Worm (Caenorhabditis elegans): ENCODE results near the gene hach-1.
A peak's percentile ranks its signal among the peaks of the same experiment; 100 is the strongest.

DNA sequence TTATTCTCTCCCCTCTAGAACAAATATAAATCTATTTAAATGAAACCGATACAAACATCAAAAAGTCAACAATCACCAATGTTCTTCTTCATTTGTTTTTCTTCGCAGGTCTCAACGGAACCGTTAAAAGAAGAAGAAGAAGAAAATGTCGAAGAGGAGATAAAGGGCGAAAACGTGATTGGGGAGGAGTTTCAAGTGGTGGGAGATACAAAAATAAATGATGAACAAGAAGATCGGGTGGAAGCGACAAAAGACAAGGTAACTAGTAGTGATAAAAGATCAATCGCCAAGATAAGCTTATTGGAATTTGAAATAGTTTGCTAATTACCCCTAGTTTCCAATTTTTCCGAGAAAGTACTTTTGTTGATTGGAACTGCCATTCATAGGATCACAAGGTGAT is 5.1 kb upstream of the hach-1 start:
- TF ChIP-seq unc-39 (tag; optimal IDR thresholded peaks at IDR 0.05) (no peak), sea-2 (GFP tag; optimal IDR thresholded peaks at IDR 0.05) (no peak), fos-1 (tag; optimal IDR thresholded peaks at IDR 0.05) (no peak), nhr-25 (tag; optimal IDR thresholded peaks at IDR 0.05) (no peak), nfya-1 (tag; optimal IDR thresholded peaks at IDR 0.05; ENCODE audit: insufficient read depth) (peak; percentile 28), ama-1 (optimal IDR thresholded peaks at IDR 0.05) (no peak), ztf-4 (tag; optimal IDR thresholded peaks at IDR 0.05) (no peak), tbx-2 (tag; optimal IDR thresholded peaks at IDR 0.05) (no peak), elt-1 (tag; optimal IDR thresholded peaks at IDR 0.05) (no peak), mdl-1 (tag; optimal IDR thresholded peaks at IDR 0.05) (no peak), lin-15B (tag; optimal IDR thresholded peaks at IDR 0.05) (no peak), ceh-82 (tag; optimal IDR thresholded peaks at IDR 0.05) (no peak), zag-1 (tag; optimal IDR thresholded peaks at IDR 0.05) (no peak), lin-39 (tag; optimal IDR thresholded peaks at IDR 0.05) (no peak)

All from whole organism, L3 larva.